Fruit fly (Drosophila melanogaster) whole organism, embryonic: ENCODE results near the gene Prx2.

ENCODE experiments used
- ATbp ChIP-seq: fragments of 200-800 bp; sonication (Bioruptor generic); optimal IDR thresholded peaks from 2 replicates; lab custom pipeline; 2017; ENCODE audit warnings: missing biosample characterization, mild to moderate bottlenecking, missing genetic modification characterization, missing genetic modification reagents
- Abd-B ChIP-seq: fragments of 200-800 bp; sonication (Bioruptor generic); optimal IDR thresholded peaks from 2 replicates; lab custom pipeline; 2018; ENCODE audit warnings: missing biosample characterization, mild to moderate bottlenecking, missing genetic modification characterization, moderate library complexity
- B-H2 ChIP-seq: fragments of 200-800 bp; sonication (Bioruptor generic); optimal IDR thresholded peaks from 2 replicates; lab custom pipeline; 2018; ENCODE audit warnings: missing biosample characterization, mild to moderate bottlenecking, missing genetic modification characterization
- Blimp-1 ChIP-seq: fragments of 200-800 bp; sonication (Bioruptor generic); optimal IDR thresholded peaks from 3 replicates; lab custom pipeline; 2018; ENCODE audit warnings: missing biosample characterization, missing genetic modification characterization, mild to moderate bottlenecking, moderate library complexity, missing genetic modification reagents
- CG10209 ChIP-seq: fragments of 200-800 bp; sonication (Bioruptor generic); optimal IDR thresholded peaks from 3 replicates; lab custom pipeline; 2017; ENCODE audit warnings: missing biosample characterization, mild to moderate bottlenecking, missing genetic modification characterization, missing genetic modification reagents
- CG11398 ChIP-seq: fragments of 200-800 bp; sonication (Bioruptor generic); optimal IDR thresholded peaks from 2 replicates; lab custom pipeline; 2016; ENCODE audit warnings: missing biosample characterization, missing genetic modification characterization
- CG11504 ChIP-seq: fragments of 200-800 bp; sonication (Bioruptor generic); optimal IDR thresholded peaks from 3 replicates; lab custom pipeline; 2019; ENCODE audit warnings: missing biosample characterization, mild to moderate bottlenecking, missing genetic modification characterization, moderate library complexity
- CG13894 ChIP-seq: fragments of 200-800 bp; sonication (Bioruptor generic); optimal IDR thresholded peaks from 3 replicates; lab custom pipeline; 2018; ENCODE audit warnings: missing biosample characterization, mild to moderate bottlenecking, missing genetic modification characterization, moderate library complexity
- CG1647 ChIP-seq: fragments of 200-800 bp; sonication (Bioruptor generic); optimal IDR thresholded peaks from 3 replicates; lab custom pipeline; 2016; ENCODE audit warnings: missing biosample characterization, missing genetic modification characterization
- CG16779 ChIP-seq: fragments of 200-800 bp; sonication (Bioruptor generic); IDR thresholded peaks from 2 replicates; pipeline ENCODE4 v1.3.6; 2022; ENCODE audit warnings: missing biosample characterization, missing genetic modification characterization
- CG4404 ChIP-seq: fragments of 200-800 bp; sonication (Bioruptor generic); IDR thresholded peaks from 2 replicates; pipeline ENCODE4 v1.3.6; 2022; ENCODE audit warnings: missing biosample characterization, missing genetic modification characterization
- CG6654 ChIP-seq: fragments of 200-800 bp; sonication (Bioruptor generic); optimal IDR thresholded peaks from 2 replicates; lab custom pipeline; 2017; ENCODE audit warnings: missing biosample characterization, mild to moderate bottlenecking, missing genetic modification characterization
- CG7556 ChIP-seq: fragments of 200-800 bp; sonication (Bioruptor generic); optimal IDR thresholded peaks from 2 replicates; lab custom pipeline; 2017; ENCODE audit warnings: missing biosample characterization, mild to moderate bottlenecking, missing genetic modification characterization
- Doc3 ChIP-seq: fragments of 200-800 bp; sonication (Bioruptor generic); IDR thresholded peaks from 3 replicates; pipeline ENCODE4 v1.3.6; 2022; ENCODE audit warnings: missing biosample characterization, missing genetic modification characterization; ENCODE audit not compliant: partially characterized antibody
- Ets65A ChIP-seq: fragments of 200-800 bp; sonication (Bioruptor generic); peaks from one replicate; lab custom pipeline; 2016; ENCODE audit warnings: missing biosample characterization, missing genetic modification characterization
- Gsc ChIP-seq: fragments of 200-800 bp; sonication (Bioruptor generic); IDR thresholded peaks from 2 replicates; pipeline ENCODE4 v1.3.6; 2022; ENCODE audit warnings: missing biosample characterization, missing genetic modification characterization
- Lhr ChIP-seq: fragments of 200-800 bp; sonication (Bioruptor generic); optimal IDR thresholded peaks from 3 replicates; lab custom pipeline; 2017; ENCODE audit warnings: mild to moderate bottlenecking, missing biosample characterization, missing genetic modification reagents, missing genetic modification characterization
- MESR4 ChIP-seq: fragments of 200-800 bp; sonication (Bioruptor generic); optimal IDR thresholded peaks from 2 replicates; lab custom pipeline; 2018; ENCODE audit warnings: missing biosample characterization, mild to moderate bottlenecking, missing genetic modification characterization, moderate library complexity
- Med ChIP-seq: fragments of 200-800 bp; sonication (Bioruptor generic); peaks from one replicate; lab custom pipeline; 2016; ENCODE audit warnings: missing biosample characterization, missing genetic modification characterization, mild to moderate bottlenecking, inconsistent platforms, moderate library complexity
- Mrtf ChIP-seq: fragments of 200-800 bp; sonication (Bioruptor generic); IDR thresholded peaks from 3 replicates; pipeline ENCODE4 v1.3.6; 2022; ENCODE audit warnings: missing biosample characterization, missing genetic modification characterization
- NfI ChIP-seq: fragments of 200-800 bp; sonication (Bioruptor generic); optimal IDR thresholded peaks from 3 replicates; lab custom pipeline; 2018; ENCODE audit warnings: missing biosample characterization, mild to moderate bottlenecking, missing genetic modification characterization, moderate library complexity
- bsh ChIP-seq, 2 experiments: fragments of 200-800 bp; sonication (Bioruptor generic); optimal IDR thresholded peaks; 2 replicates each; lab custom pipeline; 2017 to 2018; ENCODE audit warnings: mild to moderate bottlenecking in 2 of 2, missing biosample characterization in 2 of 2, missing genetic modification characterization in 2 of 2, moderate library complexity in 1 of 2
- caup ChIP-seq: fragments of 200-800 bp; sonication (Bioruptor generic); optimal IDR thresholded peaks from 3 replicates; lab custom pipeline; 2017; ENCODE audit warnings: missing biosample characterization, mild to moderate bottlenecking, missing genetic modification characterization, moderate library complexity; ENCODE audit not compliant: severe bottlenecking
- crol ChIP-seq: fragments of 200-800 bp; sonication (Bioruptor generic); IDR thresholded peaks from 2 replicates; pipeline ENCODE4 v1.3.6; 2022; ENCODE audit warnings: missing biosample characterization, missing genetic modification characterization
- cwo ChIP-seq: fragments of 200-800 bp; sonication (Bioruptor generic); optimal IDR thresholded peaks from 3 replicates; lab custom pipeline; 2017; ENCODE audit warnings: missing biosample characterization, missing genetic modification characterization, mild to moderate bottlenecking, moderate library complexity, missing genetic modification reagents
- ems ChIP-seq: fragments of 200-800 bp; sonication (Bioruptor generic); optimal IDR thresholded peaks from 3 replicates; lab custom pipeline; 2016; ENCODE audit warnings: missing biosample characterization, missing genetic modification characterization
- exex ChIP-seq: fragments of 200-800 bp; sonication (Bioruptor generic); optimal IDR thresholded peaks from 4 replicates; lab custom pipeline; 2018; ENCODE audit warnings: missing biosample characterization, mild to moderate bottlenecking, missing genetic modification characterization, moderate library complexity
- fd64A ChIP-seq: fragments of 200-800 bp; sonication (Bioruptor generic); optimal IDR thresholded peaks from 3 replicates; lab custom pipeline; 2018; ENCODE audit warnings: missing biosample characterization, mild to moderate bottlenecking, missing genetic modification characterization
- gcm ChIP-seq: fragments of 200-800 bp; sonication (Bioruptor generic); optimal IDR thresholded peaks from 2 replicates; lab custom pipeline; 2019; ENCODE audit warnings: missing biosample characterization, mild to moderate bottlenecking, missing genetic modification characterization, moderate library complexity
- gem ChIP-seq: fragments of 200-800 bp; sonication (Bioruptor generic); optimal IDR thresholded peaks from 2 replicates; lab custom pipeline; 2019; ENCODE audit warnings: missing biosample characterization, mild to moderate bottlenecking, missing genetic modification characterization, moderate library complexity
- grau ChIP-seq: fragments of 200-800 bp; optimal IDR thresholded peaks from 3 replicates; lab custom pipeline; 2019; ENCODE audit warnings: missing biosample characterization, mild to moderate bottlenecking, missing genetic modification characterization, moderate library complexity
- grn ChIP-seq: fragments of 200-800 bp; sonication (Bioruptor generic); optimal IDR thresholded peaks from 3 replicates; lab custom pipeline; 2017; ENCODE audit warnings: missing biosample characterization, missing genetic modification characterization
- hb ChIP-seq: fragments of 200-800 bp; sonication (Bioruptor generic); IDR thresholded peaks from 3 replicates; pipeline ENCODE4 v1.3.6; 2022; ENCODE audit warnings: missing biosample characterization, missing genetic modification characterization; ENCODE audit not compliant: partially characterized antibody
- jumu ChIP-seq: fragments of 200-800 bp; sonication (Bioruptor generic); optimal IDR thresholded peaks from 3 replicates; lab custom pipeline; 2016; ENCODE audit warnings: missing biosample characterization, missing genetic modification characterization
- lov ChIP-seq, 2 experiments: fragments of 200-800 bp in 1 of 2; fragments of >200 bp in 1 of 2; sonication (Bioruptor generic) in 1 of 2; IDR thresholded peaks in 1 of 2; optimal IDR thresholded peaks in 1 of 2; 2 replicates in 1 of 2; 3 replicates in 1 of 2; pipeline versions ENCODE4 v1.3.6 to Lab custom; 2017 to 2022; ENCODE audit warnings: missing biosample characterization in 1 of 2, missing genetic modification characterization in 1 of 2
- mirr ChIP-seq: fragments of 200-800 bp; sonication (Bioruptor generic); optimal IDR thresholded peaks from 3 replicates; lab custom pipeline; 2018; ENCODE audit warnings: missing biosample characterization, mild to moderate bottlenecking, missing genetic modification characterization
- repo ChIP-seq: fragments of 200-800 bp; sonication (Bioruptor generic); optimal IDR thresholded peaks from 2 replicates; lab custom pipeline; 2016; ENCODE audit warnings: missing biosample characterization, missing genetic modification characterization
- rib ChIP-seq: fragments of 200-800 bp; sonication (Bioruptor generic); IDR thresholded peaks from 2 replicates; pipeline ENCODE4 v1.3.6; 2022; ENCODE audit warnings: missing biosample characterization, missing genetic modification characterization
- row ChIP-seq: fragments of 200-800 bp; sonication (Bioruptor generic); IDR thresholded peaks from 3 replicates; pipeline ENCODE4 v1.3.6; 2022; ENCODE audit warnings: missing biosample characterization, missing genetic modification characterization
- sr ChIP-seq: fragments of 200-800 bp; sonication (Bioruptor generic); IDR thresholded peaks from 3 replicates; pipeline ENCODE4 v1.3.6; 2022; ENCODE audit warnings: missing biosample characterization, missing genetic modification characterization
- stc ChIP-seq: fragments of 200-800 bp; sonication (Bioruptor generic); IDR thresholded peaks from 2 replicates; pipeline ENCODE4 v1.3.6; 2022; ENCODE audit warnings: missing biosample characterization, missing genetic modification characterization
- vvl ChIP-seq: fragments of 200-800 bp; sonication (Bioruptor generic); IDR thresholded peaks from 2 replicates; pipeline ENCODE4 v1.3.6; 2022; ENCODE audit warnings: missing biosample characterization, missing genetic modification characterization

Gene Prx2

DNA sequence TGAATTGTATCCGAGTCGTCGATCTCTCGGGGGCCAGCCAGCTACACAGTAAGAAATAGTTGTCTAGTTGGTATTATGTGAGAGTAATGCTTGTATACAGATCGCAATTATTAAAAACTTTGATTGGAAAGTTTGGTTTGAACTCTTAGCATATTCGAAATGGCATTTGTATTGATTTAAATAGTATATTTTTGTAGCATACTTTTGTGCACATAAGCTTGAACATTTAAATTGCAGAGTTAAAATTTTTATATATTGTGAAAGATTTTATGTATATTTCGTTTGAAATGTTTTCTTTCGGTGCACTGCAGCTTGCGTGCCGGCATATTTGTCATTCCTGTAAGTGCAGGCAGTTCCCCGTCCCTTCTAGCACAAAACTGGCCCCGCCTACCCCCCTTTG lies 17.4 kb upstream of the Prx2 start (continued):
- TF ChIP-seq crol (peak; percentile 21; the same call in 1 of the 2 replicates), gem (peak; percentile 32), rib (GFP tag; lab: Robert Waterston, UW) (no peak), CG6654 (no peak), Med (GFP tag; lab: Kevin White, UChicago) (peak; percentile 25), Doc3 (no peak), sr (GFP tag; lab: Robert Waterston, UW) (no peak), bsh (GFP tag; optimal IDR thresholded peaks at IDR 0.05; lab: Kevin White, UChicago) (peak in 1 of 2 experiments; percentile 34), Mrtf (GFP tag; lab: Robert Waterston, UW) (no peak), CG11504 (tag; lab: Kevin White, UChicago) (peak; percentile 15), row (GFP tag; lab: Robert Waterston, UW) (0 out of 3 replicates have a peak, but pooled peaks have one; percentile 9), Abd-B (no peak), Blimp-1 (GFP tag; lab: Kevin White, UChicago) (peak; percentile 8), Gsc (GFP tag; lab: Robert Waterston, UW) (no peak), repo (no peak), ATbp (GFP tag; lab: Kevin White, UChicago) (no peak), cwo (GFP tag; lab: Kevin White, UChicago) (no peak), CG1647 (GFP tag; lab: Kevin White, UChicago) (no peak), CG7556 (no peak), ems (GFP tag; lab: Kevin White, UChicago) (no peak), CG13894 (no peak)

DNA sequence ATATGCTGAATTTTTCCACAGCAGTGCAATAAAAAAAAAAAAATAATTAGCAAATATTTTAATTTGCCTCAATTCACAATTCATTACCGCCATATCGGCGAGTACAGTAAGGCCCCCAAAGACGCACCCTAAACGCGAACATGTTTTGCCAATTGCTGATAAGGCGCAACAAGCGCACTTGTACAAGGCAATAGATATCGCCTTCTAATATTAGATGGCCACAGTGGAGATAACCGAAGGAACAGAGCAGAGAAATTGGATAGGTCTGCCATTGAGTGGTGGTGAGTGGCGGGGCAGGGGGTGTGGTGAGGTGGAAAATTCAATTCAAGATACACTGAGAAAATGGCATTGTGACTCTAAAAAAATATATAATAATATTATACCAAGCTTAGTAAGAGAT lies 16.5 kb upstream of the Prx2 start:
- TF ChIP-seq NfI (GFP tag; lab: Kevin White, UChicago) = no peak
- TF ChIP-seq grn (GFP tag; lab: Kevin White, UChicago) = peak; percentile 24
- TF ChIP-seq Ets65A = no peak
- no peak for TF ChIP-seq lov (optimal IDR thresholded peaks at IDR 0.05; lab: Kevin White, UChicago)
- TF ChIP-seq lov (GFP tag; IDR thresholded peaks at IDR 0.05; lab: Robert Waterston, UW) = no peak
- TF ChIP-seq CG11398 (GFP tag; lab: Kevin White, UChicago) = no peak
- TF ChIP-seq hb = no peak
- no peak for TF ChIP-seq MESR4 (GFP tag; lab: Kevin White, UChicago)
- no peak for TF ChIP-seq CG10209 (GFP tag; lab: Kevin White, UChicago)
- 0 out of 3 replicates have a peak, but pooled peaks have one; percentile 6 for TF ChIP-seq row (GFP tag; lab: Robert Waterston, UW)
- TF ChIP-seq grau = peak; percentile 52
- TF ChIP-seq Med (GFP tag; lab: Kevin White, UChicago) = peak; percentile 9
- TF ChIP-seq CG4404 (GFP tag; lab: Robert Waterston, UW) = no peak
- TF ChIP-seq gcm (GFP tag; lab: Kevin White, UChicago) = no peak
- no peak for TF ChIP-seq fd64A (GFP tag; lab: Kevin White, UChicago)
- no peak for TF ChIP-seq Lhr
- TF ChIP-seq B-H2 (GFP tag; lab: Kevin White, UChicago) = no peak
- TF ChIP-seq vvl (GFP tag; lab: Robert Waterston, UW) = no peak
- no peak for TF ChIP-seq stc
- no peak for TF ChIP-seq CG16779 (GFP tag; lab: Robert Waterston, UW)
- peak; percentile 57 for TF ChIP-seq exex (tag; lab: Kevin White, UChicago)
- peak; percentile 63 for TF ChIP-seq crol
- no peak for TF ChIP-seq jumu (GFP tag; lab: Kevin White, UChicago)
- peak; percentile 66 for TF ChIP-seq caup
- peak; percentile 90 for TF ChIP-seq mirr
